Fruit fly (Drosophila melanogaster) whole organism, prepupa: Measurements from ENCODE around the gene CG4962.

Source experiments
- Blimp-1 ChIP-seq: fragments of 200-800 bp; sonication (Bioruptor generic); optimal IDR thresholded peaks from 3 replicates; lab custom pipeline; 2017; ENCODE audit warnings: missing biosample characterization, missing genetic modification characterization, mild to moderate bottlenecking, moderate library complexity, missing genetic modification reagents
- CG11294 ChIP-seq: fragments of 200-800 bp; sonication (Bioruptor generic); IDR thresholded peaks from 2 replicates; pipeline ENCODE4 v1.3.6; 2022; ENCODE audit warnings: missing biosample characterization, missing genetic modification characterization
- CG11762 ChIP-seq: fragments of 200-800 bp; sonication (Bioruptor generic); optimal IDR thresholded peaks from 3 replicates; lab custom pipeline; 2016; ENCODE audit warnings: missing biosample characterization, missing genetic modification characterization; ENCODE audit not compliant: insufficient read depth
- CG11902 ChIP-seq: fragments of 200-800 bp; sonication (Bioruptor generic); optimal IDR thresholded peaks from 3 replicates; lab custom pipeline; 2016; ENCODE audit warnings: missing biosample characterization, missing genetic modification characterization
- CG15336 ChIP-seq: fragments of 200-800 bp; sonication (Bioruptor generic); IDR thresholded peaks from 2 replicates; pipeline ENCODE4 v1.3.6; 2022; ENCODE audit warnings: missing biosample characterization, missing genetic modification characterization
- CG1621 ChIP-seq: fragments of 200-800 bp; sonication (Bioruptor generic); optimal IDR thresholded peaks from 3 replicates; lab custom pipeline; 2018; ENCODE audit warnings: missing biosample characterization, mild to moderate bottlenecking, missing genetic modification characterization
- CG16779 ChIP-seq: fragments of 200-800 bp; sonication (Bioruptor generic); optimal IDR thresholded peaks from 3 replicates; lab custom pipeline; 2017; ENCODE audit warnings: missing biosample characterization, mild to moderate bottlenecking, missing genetic modification characterization
- CG31627 ChIP-seq: fragments of 200-800 bp; sonication (Bioruptor generic); optimal IDR thresholded peaks from 3 replicates; lab custom pipeline; 2016; ENCODE audit warnings: missing biosample characterization, missing genetic modification characterization
- CG32006 ChIP-seq: fragments of 200-800 bp; sonication (Bioruptor generic); optimal IDR thresholded peaks from 3 replicates; lab custom pipeline; 2017; ENCODE audit warnings: missing biosample characterization, mild to moderate bottlenecking, missing genetic modification characterization
- CG34406 ChIP-seq: fragments of 200-800 bp; sonication (Bioruptor generic); optimal IDR thresholded peaks from 3 replicates; lab custom pipeline; 2016; ENCODE audit warnings: missing biosample characterization, missing genetic modification characterization
- CG3919 ChIP-seq: fragments of 200-800 bp; sonication (Bioruptor generic); optimal IDR thresholded peaks from 3 replicates; lab custom pipeline; 2016; ENCODE audit warnings: missing biosample characterization, missing genetic modification characterization
- CG4318 ChIP-seq: fragments of 200-800 bp; sonication (Bioruptor generic); optimal IDR thresholded peaks from 3 replicates; lab custom pipeline; 2017; ENCODE audit warnings: missing biosample characterization, mild to moderate bottlenecking, missing genetic modification characterization
- CG6163 ChIP-seq: fragments of 200-800 bp; sonication (Bioruptor generic); IDR thresholded peaks from 3 replicates; pipeline ENCODE4 v1.3.6; 2022; ENCODE audit warnings: missing biosample characterization, missing genetic modification characterization
- CG6276 ChIP-seq: fragments of 200-800 bp; sonication (Bioruptor generic); optimal IDR thresholded peaks from 2 replicates; lab custom pipeline; 2017; ENCODE audit warnings: missing biosample characterization, mild to moderate bottlenecking, missing genetic modification characterization
- CG6808 ChIP-seq: fragments of 200-800 bp; sonication (Bioruptor generic); optimal IDR thresholded peaks from 3 replicates; lab custom pipeline; 2017; ENCODE audit warnings: missing biosample characterization, missing genetic modification characterization, mild to moderate bottlenecking, moderate library complexity, missing genetic modification reagents
- CG6854 ChIP-seq: fragments of 200-800 bp; sonication (Bioruptor generic); optimal IDR thresholded peaks from 2 replicates; lab custom pipeline; 2017; ENCODE audit warnings: missing biosample characterization, mild to moderate bottlenecking, missing genetic modification characterization
- CG7368 ChIP-seq: fragments of 200-800 bp; sonication (Bioruptor generic); optimal IDR thresholded peaks from 3 replicates; lab custom pipeline; 2016; ENCODE audit warnings: missing biosample characterization, missing genetic modification characterization
- CG8319 ChIP-seq: fragments of 200-800 bp; sonication (Bioruptor generic); optimal IDR thresholded peaks from 3 replicates; lab custom pipeline; 2016; ENCODE audit warnings: missing biosample characterization, missing genetic modification characterization
- CG8632 ChIP-seq: fragments of 200-800 bp; sonication (Bioruptor generic); optimal IDR thresholded peaks from 3 replicates; lab custom pipeline; 2016; ENCODE audit warnings: missing biosample characterization, missing genetic modification characterization
- Eip75B ChIP-seq: fragments of 200-800 bp; sonication (Bioruptor generic); optimal IDR thresholded peaks from 3 replicates; lab custom pipeline; 2016; ENCODE audit warnings: missing biosample characterization, missing genetic modification characterization
- Eip93F ChIP-seq: fragments of 200-800 bp; sonication (Bioruptor generic); optimal IDR thresholded peaks from 2 replicates; lab custom pipeline; 2016; ENCODE audit warnings: missing biosample characterization, mild to moderate bottlenecking, missing genetic modification characterization
- Ets21C ChIP-seq: fragments of 200-800 bp; sonication (Bioruptor generic); optimal IDR thresholded peaks from 3 replicates; lab custom pipeline; 2016; ENCODE audit warnings: missing biosample characterization, missing genetic modification characterization
- Hr38 ChIP-seq: sonication (Bioruptor generic); optimal IDR thresholded peaks from 2 replicates; lab custom pipeline; 2016; ENCODE audit warnings: missing biosample characterization, missing genetic modification characterization
- Hr39 ChIP-seq: fragments of 200-800 bp; sonication (Bioruptor generic); optimal IDR thresholded peaks from 2 replicates; lab custom pipeline; 2016; ENCODE audit warnings: missing biosample characterization, missing genetic modification characterization
- Hr4 ChIP-seq: fragments of 200-800 bp; sonication (Bioruptor generic); optimal IDR thresholded peaks from 3 replicates; lab custom pipeline; 2016; ENCODE audit warnings: missing biosample characterization, missing genetic modification characterization
- Lpt ChIP-seq: fragments of 200-800 bp; sonication (Bioruptor generic); optimal IDR thresholded peaks from 3 replicates; lab custom pipeline; 2016; ENCODE audit warnings: missing biosample characterization, missing genetic modification characterization
- Met ChIP-seq: fragments of 200-800 bp; sonication (Bioruptor generic); optimal IDR thresholded peaks from 3 replicates; lab custom pipeline; 2016; ENCODE audit warnings: missing biosample characterization, missing genetic modification characterization
- OdsH ChIP-seq: fragments of 200-800 bp; sonication (Bioruptor generic); optimal IDR thresholded peaks from 3 replicates; lab custom pipeline; 2016; ENCODE audit warnings: missing biosample characterization, missing genetic modification characterization
- Smox ChIP-seq: fragments of 200-800 bp; sonication (Bioruptor generic); optimal IDR thresholded peaks from 3 replicates; lab custom pipeline; 2016; ENCODE audit warnings: missing biosample characterization, missing genetic modification characterization
- Sox102F ChIP-seq: fragments of 200-800 bp; sonication (Bioruptor generic); optimal IDR thresholded peaks from 2 replicates; lab custom pipeline; 2016; ENCODE audit warnings: missing biosample characterization, mild to moderate bottlenecking, missing genetic modification characterization
- Sox15 ChIP-seq: fragments of 200-800 bp; sonication (Bioruptor generic); optimal IDR thresholded peaks from 3 replicates; lab custom pipeline; 2016; ENCODE audit warnings: missing biosample characterization, missing genetic modification characterization
- achi ChIP-seq: fragments of 200-800 bp; sonication (Bioruptor generic); optimal IDR thresholded peaks from 3 replicates; lab custom pipeline; 2016; ENCODE audit warnings: missing biosample characterization, missing genetic modification characterization
- acj6 ChIP-seq: fragments of 200-800 bp; sonication (Bioruptor generic); optimal IDR thresholded peaks from 3 replicates; lab custom pipeline; 2016; ENCODE audit warnings: missing biosample characterization, missing genetic modification characterization
- dac ChIP-seq: fragments of 200-800 bp; sonication (Bioruptor generic); optimal IDR thresholded peaks from 2 replicates; lab custom pipeline; 2017; ENCODE audit warnings: missing biosample characterization, mild to moderate bottlenecking, missing genetic modification characterization
- eg ChIP-seq: fragments of 200-800 bp; sonication (Bioruptor generic); IDR thresholded peaks from 3 replicates; pipeline ENCODE4 v1.3.6; 2022; ENCODE audit warnings: missing biosample characterization, missing genetic modification characterization
- esn ChIP-seq: fragments of 200-800 bp; sonication (Bioruptor generic); optimal IDR thresholded peaks from 2 replicates; lab custom pipeline; 2016; ENCODE audit warnings: missing biosample characterization, mild to moderate bottlenecking, missing genetic modification characterization, moderate library complexity
- fd85E ChIP-seq: fragments of 200-800 bp; sonication (Bioruptor generic); optimal IDR thresholded peaks from 3 replicates; lab custom pipeline; 2016; ENCODE audit warnings: missing biosample characterization, missing genetic modification characterization
- fkh ChIP-seq: fragments of 200-800 bp; sonication (Bioruptor generic); optimal IDR thresholded peaks from 3 replicates; lab custom pipeline; 2017; ENCODE audit warnings: missing biosample characterization, mild to moderate bottlenecking, missing genetic modification characterization, moderate library complexity
- lz ChIP-seq: fragments of 200-800 bp; sonication (Bioruptor generic); optimal IDR thresholded peaks from 3 replicates; lab custom pipeline; 2016; ENCODE audit warnings: missing biosample characterization, missing genetic modification characterization
- pdm3 ChIP-seq: fragments of 200-800 bp; sonication (Bioruptor generic); optimal IDR thresholded peaks from 3 replicates; lab custom pipeline; 2016; ENCODE audit warnings: missing biosample characterization, missing genetic modification characterization
- salr ChIP-seq, 2 experiments: fragments of 200-800 bp; sonication (Bioruptor generic); optimal IDR thresholded peaks; 3 replicates each; lab custom pipeline; 2016 to 2018; ENCODE audit warnings: missing biosample characterization in 2 of 2, missing genetic modification characterization in 2 of 2, mild to moderate bottlenecking in 1 of 2
- spab ChIP-seq: fragments of 200-800 bp; sonication (Bioruptor generic); optimal IDR thresholded peaks from 2 replicates; lab custom pipeline; 2017; ENCODE audit warnings: missing biosample characterization, mild to moderate bottlenecking, missing genetic modification characterization, missing genetic modification reagents
- svp ChIP-seq: fragments of 200-800 bp; sonication (Bioruptor generic); peaks from one replicate; lab custom pipeline; 2016; ENCODE audit warnings: missing biosample characterization, missing genetic modification characterization
- vri ChIP-seq: fragments of 200-800 bp; sonication (Bioruptor generic); optimal IDR thresholded peaks from 3 replicates; lab custom pipeline; 2016; ENCODE audit warnings: missing biosample characterization, mild to moderate bottlenecking, missing genetic modification characterization

CG4962 gene

dm6 chr3L:16270802-16271332 is 24.5 kb downstream of the CG4962 start, which contains the start of the genes CG34248 and CG13067:
CG34248 (minus strand) TSS chr3L:16270902.
CG13067 (plus strand) TSS chr3L:16271282.
- TF ChIP-seq CG7368 (GFP tag; lab: Kevin White, UChicago) (no peak), Ets21C (GFP tag; lab: Kevin White, UChicago) (no peak), CG8319 (no peak), Eip93F (GFP tag; lab: Kevin White, UChicago) (no peak), CG3919 (GFP tag; lab: Kevin White, UChicago) (no peak), svp (GFP tag; lab: Kevin White, UChicago) (no peak), Sox102F (no peak), eg (GFP tag; lab: Robert Waterston, UW) (no peak), pdm3 (GFP tag; lab: Kevin White, UChicago) (no peak), Lpt (GFP tag; lab: Kevin White, UChicago) (no peak), fkh (GFP tag; lab: Kevin White, UChicago) (no peak), Hr4 (GFP tag; lab: Kevin White, UChicago) (no peak), acj6 (GFP tag; lab: Kevin White, UChicago) (no peak), CG16779 (tag; lab: Kevin White, UChicago) (no peak), CG1621 (no peak), CG15336 (no peak), CG11902 (GFP tag; lab: Kevin White, UChicago) (no peak), CG6854 (GFP tag; lab: Kevin White, UChicago) (no peak)

- TF ChIP-seq lz (GFP tag; lab: Kevin White, UChicago) (no peak), esn (no peak), CG11762 (GFP tag; lab: Kevin White, UChicago) (no peak), Blimp-1 (GFP tag; lab: Kevin White, UChicago) (no peak)
Measured at dm6 chr3L:16269092-16269491, 26.3 kb downstream of the CG4962 start, which contains the start of gene CG13068. CG13068 (plus strand) TSS chr3L:16269392.

- TF ChIP-seq achi (GFP tag; lab: Kevin White, UChicago) (peak; percentile 31), CG16779 (tag; lab: Kevin White, UChicago) (peak; percentile 15), CG31627 (peak; percentile 8), CG6854 (GFP tag; lab: Kevin White, UChicago) (no peak), salr (GFP tag; optimal IDR thresholded peaks at IDR 0.05; lab: Kevin White, UChicago) (no peak), esn (no peak), Hr38 (GFP tag; lab: Kevin White, UChicago) (no peak), CG34406 (GFP tag; lab: Kevin White, UChicago) (peak; percentile 25), Blimp-1 (GFP tag; lab: Kevin White, UChicago) (no peak), fkh (GFP tag; lab: Kevin White, UChicago) (no peak), lz (GFP tag; lab: Kevin White, UChicago) (peak; percentile 19), CG3919 (GFP tag; lab: Kevin White, UChicago) (peak; percentile 29), CG6808 (peak; percentile 41), CG11902 (GFP tag; lab: Kevin White, UChicago) (no peak), Hr4 (GFP tag; lab: Kevin White, UChicago) (peak; percentile 18), Smox (GFP tag; lab: Kevin White, UChicago) (peak; percentile 11), Sox15 (GFP tag; lab: Kevin White, UChicago) (peak; percentile 32), dac (GFP tag; lab: Kevin White, UChicago) (no peak), OdsH (peak; percentile 34), svp (GFP tag; lab: Kevin White, UChicago) (peak; percentile 74), Lpt (GFP tag; lab: Kevin White, UChicago) (no peak), CG6163 (GFP tag; lab: Robert Waterston, UW) (0 out of 3 replicates have a peak, but pooled peaks have one; percentile 20), fd85E (GFP tag; lab: Kevin White, UChicago) (no peak), Hr39 (GFP tag; lab: Kevin White, UChicago) (peak; percentile 12), CG8319 (no peak), CG32006 (GFP tag; lab: Kevin White, UChicago) (peak; percentile 49), vri (GFP tag; lab: Kevin White, UChicago) (no peak), CG6276 (peak; percentile 25), Met (GFP tag; lab: Kevin White, UChicago) (peak; percentile 33), spab (GFP tag; lab: Kevin White, UChicago) (peak; percentile 50), CG1621 (no peak), CG8632 (peak; percentile 30), Eip75B (GFP tag; lab: Kevin White, UChicago) (peak; percentile 39), CG4318 (GFP tag; lab: Kevin White, UChicago) (no peak), CG11294 (GFP tag; lab: Robert Waterston, UW) (no peak), Eip93F (GFP tag; lab: Kevin White, UChicago) (no peak)
Measured at dm6 chr3L:16268106-16268733, 27.1 kb downstream of the CG4962 start, which contains the start of gene CG4950. CG4950 (minus strand) TSS chr3L:16268156.
